Worm (Caenorhabditis elegans): Measurements from ENCODE around the gene ZK637.12.

Gene ZK637.12

DNA sequence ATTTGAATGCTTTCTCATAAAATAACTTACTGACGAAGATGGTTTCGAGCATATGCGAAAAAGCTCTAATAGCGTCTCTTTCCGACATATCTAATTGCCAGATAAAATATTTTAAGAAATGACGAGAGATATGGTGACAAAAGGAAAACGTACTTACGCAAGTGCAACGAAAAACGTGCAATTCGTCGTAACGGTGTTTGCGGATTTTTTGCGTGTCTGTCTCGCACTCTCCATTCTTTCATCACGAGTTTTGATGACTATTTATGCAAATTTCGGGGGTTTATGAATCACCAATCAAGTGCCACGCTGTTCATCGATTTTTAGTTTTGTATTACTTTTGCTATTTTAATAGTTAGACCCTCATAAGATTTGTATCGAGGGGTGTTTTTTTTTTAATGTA is 35.1 kb upstream of the ZK637.12 start, which contains the start of gene ZK637.14:
ZK637.14 (minus strand) TSS at position 201 of the 400 bp plus-strand sequence.
- peak; percentile 9 for TF ChIP-seq nhr-6 (tag; optimal IDR thresholded peaks at IDR 0.05)
- TF ChIP-seq nhr-77 (tag; optimal IDR thresholded peaks at IDR 0.05), result no peak
- TF ChIP-seq mbf-1 (tag; optimal IDR thresholded peaks at IDR 0.05), result no peak
- TF ChIP-seq aly-2 (tag; optimal IDR thresholded peaks at IDR 0.05), result no peak
- no peak for TF ChIP-seq zag-1 (tag; optimal IDR thresholded peaks at IDR 0.05)
- no peak for TF ChIP-seq ztf-1 (GFP tag; conservative IDR thresholded peaks at IDR 0.05)
- no peak for TF ChIP-seq mdl-1 (tag; optimal IDR thresholded peaks at IDR 0.05)
- TF ChIP-seq nhr-21 (tag; optimal IDR thresholded peaks at IDR 0.05), result peak; percentile 23
- TF ChIP-seq nhr-237 (tag; optimal IDR thresholded peaks at IDR 0.05), result no peak
- TF ChIP-seq egl-27 (tag; optimal IDR thresholded peaks at IDR 0.05), result no peak
- no peak for TF ChIP-seq nhr-12 (tag; optimal IDR thresholded peaks at IDR 0.05)
- TF ChIP-seq gmeb-1 (tag; optimal IDR thresholded peaks at IDR 0.05), result peak; percentile 49
- no peak for TF ChIP-seq ZK546.5 (tag; optimal IDR thresholded peaks at IDR 0.05)
- peak; percentile 45 to 76 for TF ChIP-seq lsy-2 (tag; optimal IDR thresholded peaks at IDR 0.05)
- TF ChIP-seq unc-55 (GFP tag; optimal IDR thresholded peaks at IDR 0.05), result peak; percentile 61
- no peak for TF ChIP-seq blmp-1 (tag; optimal IDR thresholded peaks at IDR 0.05; ENCODE audit: insufficient read depth)
- TF ChIP-seq mab-5 (tag; optimal IDR thresholded peaks at IDR 0.05), result no peak
- no peak for TF ChIP-seq ztf-11 (tag; optimal IDR thresholded peaks at IDR 0.05)
- peak; percentile 15 for TF ChIP-seq sma-9 (GFP tag; optimal IDR thresholded peaks at IDR 0.05)
- no peak for TF ChIP-seq sma-9 (tag; optimal IDR thresholded peaks at IDR 0.05)
- TF ChIP-seq ceh-82 (tag; optimal IDR thresholded peaks at IDR 0.05), result no peak
- no peak for TF ChIP-seq dmd-4 (tag; optimal IDR thresholded peaks at IDR 0.05)
- TF ChIP-seq R02D3.7 (tag; optimal IDR thresholded peaks at IDR 0.05), result no peak
- peak; percentile 3 for TF ChIP-seq nhr-25 (tag; optimal IDR thresholded peaks at IDR 0.05)
- TF ChIP-seq skn-1 (tag; optimal IDR thresholded peaks at IDR 0.05), result peak; percentile 73
- no peak for TF ChIP-seq Y55F3AM.14 (GFP tag; optimal IDR thresholded peaks at IDR 0.05)
- TF ChIP-seq lin-39 (tag; optimal IDR thresholded peaks at IDR 0.05), result no peak
- peak; percentile 89 for TF ChIP-seq crh-2 (tag; optimal IDR thresholded peaks at IDR 0.05)
- no peak for TF ChIP-seq sem-4 (tag; optimal IDR thresholded peaks at IDR 0.05)
- TF ChIP-seq elt-1 (tag; optimal IDR thresholded peaks at IDR 0.05), result no peak
- no peak for TF ChIP-seq elt-3 (tag; optimal IDR thresholded peaks at IDR 0.05)
- TF ChIP-seq nhr-11 (tag; optimal IDR thresholded peaks at IDR 0.05), result no peak
- peak; percentile 93 for TF ChIP-seq C34F6.9 (tag; optimal IDR thresholded peaks at IDR 0.05)
- TF ChIP-seq ceh-16 (tag; optimal IDR thresholded peaks at IDR 0.05), result no peak
- TF ChIP-seq nhr-23 (tag; optimal IDR thresholded peaks at IDR 0.05), result no peak
- no peak for TF ChIP-seq nhr-10 (tag; optimal IDR thresholded peaks at IDR 0.05)
- TF ChIP-seq nhr-129 (tag; optimal IDR thresholded peaks at IDR 0.05), result peak; percentile 71
- peak; percentile 16 for TF ChIP-seq sma-3 (GFP tag; optimal IDR thresholded peaks at IDR 0.05)
- TF ChIP-seq ztf-4 (tag; optimal IDR thresholded peaks at IDR 0.05), result no peak
- TF ChIP-seq unc-62 (GFP tag; optimal IDR thresholded peaks at IDR 0.05), result no peak
- no peak for TF ChIP-seq alr-1 (tag; optimal IDR thresholded peaks at IDR 0.05)
- TF ChIP-seq unc-39 (tag; optimal IDR thresholded peaks at IDR 0.05), result no peak
- peak; percentile 95 for TF ChIP-seq fos-1 (tag; optimal IDR thresholded peaks at IDR 0.05)
- TF ChIP-seq snpc-4 (tag; optimal IDR thresholded peaks at IDR 0.05), result no peak
- no peak for TF ChIP-seq F13H6.1 (tag; optimal IDR thresholded peaks at IDR 0.05)
- peak; percentile 39 for TF ChIP-seq lin-11 (tag; optimal IDR thresholded peaks at IDR 0.05)
- no peak for TF ChIP-seq lin-13 (GFP tag; optimal IDR thresholded peaks at IDR 0.05)
- no peak for TF ChIP-seq peb-1 (tag; optimal IDR thresholded peaks at IDR 0.05)
- peak; percentile 2 for TF ChIP-seq ama-1 (optimal IDR thresholded peaks at IDR 0.05)

Measured in whole organism, L2 larva.